Fruit fly (Drosophila melanogaster) whole organism, embryonic: ENCODE results near the gene CG43072.

Experiments used
- Adf1 ChIP-seq: fragments of 200-800 bp; sonication (Bioruptor generic); IDR thresholded peaks from 2 replicates; pipeline ENCODE4 v1.3.6; 2022; ENCODE audit warnings: missing biosample characterization, missing genetic modification characterization
- Aef1 ChIP-seq: fragments of 200-800 bp; sonication (Bioruptor generic); IDR thresholded peaks from 3 replicates; pipeline ENCODE4 v1.3.6; 2022; ENCODE audit warnings: missing biosample characterization, missing genetic modification characterization
- CG10147 ChIP-seq: fragments of 200-800 bp; sonication (Bioruptor generic); optimal IDR thresholded peaks from 2 replicates; lab custom pipeline; 2019; ENCODE audit warnings: missing biosample characterization, mild to moderate bottlenecking, missing genetic modification characterization, moderate library complexity
- CG11696 ChIP-seq: fragments of 200-800 bp; sonication (Bioruptor generic); IDR thresholded peaks from 2 replicates; pipeline ENCODE4 v1.3.6; 2022; ENCODE audit warnings: missing biosample characterization, missing genetic modification characterization
- CG12659 ChIP-seq: fragments of 200-800 bp; sonication (Bioruptor generic); optimal IDR thresholded peaks from 3 replicates; lab custom pipeline; 2017; ENCODE audit warnings: mild to moderate bottlenecking, missing biosample characterization, missing genetic modification reagents, missing genetic modification characterization
- CG1603 ChIP-seq: fragments of 200-800 bp; sonication (Bioruptor generic); optimal IDR thresholded peaks from 2 replicates; lab custom pipeline; 2019; ENCODE audit warnings: missing biosample characterization, mild to moderate bottlenecking, missing genetic modification characterization, moderate library complexity
- CG17612 ChIP-seq: fragments of 200-800 bp; sonication (Bioruptor generic); IDR thresholded peaks from 2 replicates; pipeline ENCODE4 v1.3.6; 2022; ENCODE audit warnings: missing biosample characterization, missing genetic modification characterization
- CG2129 ChIP-seq: fragments of 200-800 bp; sonication (Bioruptor generic); IDR thresholded peaks from 2 replicates; pipeline ENCODE4 v1.3.6; 2022; ENCODE audit warnings: missing biosample characterization, missing genetic modification characterization; ENCODE audit not compliant: partially characterized antibody
- CG2678 ChIP-seq: fragments of 200-800 bp; sonication (Bioruptor generic); optimal IDR thresholded peaks from 3 replicates; lab custom pipeline; 2019; ENCODE audit warnings: missing biosample characterization, mild to moderate bottlenecking, missing genetic modification characterization, moderate library complexity
- CG3281 ChIP-seq: fragments of 200-800 bp; sonication (Bioruptor generic); optimal IDR thresholded peaks from 3 replicates; lab custom pipeline; 2017; ENCODE audit warnings: missing biosample characterization, mild to moderate bottlenecking, missing genetic modification characterization
- CG6654 ChIP-seq: fragments of 200-800 bp; sonication (Bioruptor generic); optimal IDR thresholded peaks from 2 replicates; lab custom pipeline; 2017; ENCODE audit warnings: missing biosample characterization, mild to moderate bottlenecking, missing genetic modification characterization
- CG7372 ChIP-seq: fragments of 200-800 bp; sonication (Bioruptor generic); IDR thresholded peaks from 2 replicates; pipeline ENCODE4 v1.3.6; 2022; ENCODE audit warnings: missing biosample characterization, missing genetic modification characterization
- CG7556 ChIP-seq: fragments of 200-800 bp; sonication (Bioruptor generic); optimal IDR thresholded peaks from 2 replicates; lab custom pipeline; 2017; ENCODE audit warnings: missing biosample characterization, mild to moderate bottlenecking, missing genetic modification characterization
- CG8924 ChIP-seq: fragments of 200-800 bp; optimal IDR thresholded peaks from 3 replicates; lab custom pipeline; 2019; ENCODE audit warnings: missing biosample characterization, mild to moderate bottlenecking, missing genetic modification characterization, moderate library complexity
- CG9215 ChIP-seq: fragments of 200-800 bp; sonication (Bioruptor generic); IDR thresholded peaks from 2 replicates; pipeline ENCODE4 v1.3.6; 2022; ENCODE audit warnings: missing biosample characterization, missing genetic modification characterization
- CHES-1-like ChIP-seq: fragments of 200-800 bp; sonication (Bioruptor generic); optimal IDR thresholded peaks from 2 replicates; lab custom pipeline; 2016; ENCODE audit warnings: missing biosample characterization, missing genetic modification characterization
- Dek ChIP-seq: fragments of 200-800 bp; sonication (Bioruptor generic); optimal IDR thresholded peaks from 3 replicates; lab custom pipeline; 2019; ENCODE audit warnings: missing biosample characterization, mild to moderate bottlenecking, missing genetic modification characterization, moderate library complexity
- Dip3 ChIP-seq: fragments of 200-800 bp; sonication (Bioruptor generic); optimal IDR thresholded peaks from 3 replicates; lab custom pipeline; 2016; ENCODE audit warnings: missing biosample characterization, missing genetic modification characterization
- Elba2 ChIP-seq: fragments of 200-800 bp; sonication (Bioruptor generic); optimal IDR thresholded peaks from 3 replicates; lab custom pipeline; 2016; ENCODE audit warnings: missing biosample characterization, missing genetic modification characterization
- Hr51 ChIP-seq, 2 experiments: fragments of 200-800 bp; sonication (Bioruptor generic); optimal IDR thresholded peaks; 2 replicates in 1 of 2; 3 replicates in 1 of 2; lab custom pipeline; 2016 to 2018; ENCODE audit warnings: missing biosample characterization in 2 of 2, missing genetic modification characterization in 2 of 2, mild to moderate bottlenecking in 1 of 2, moderate library complexity in 1 of 2
- MBD-R2 ChIP-seq: fragments of 200-800 bp; sonication (Bioruptor generic); IDR thresholded peaks from 2 replicates; pipeline ENCODE4 v1.3.6; 2022; ENCODE audit warnings: missing biosample characterization, missing genetic modification characterization
- MTF-1 ChIP-seq: fragments of 200-800 bp; sonication (Bioruptor generic); optimal IDR thresholded peaks from 2 replicates; lab custom pipeline; 2018; ENCODE audit warnings: missing biosample characterization, mild to moderate bottlenecking, missing genetic modification characterization, borderline replicate concordance
- Neu2 ChIP-seq: fragments of 200-800 bp; sonication (Bioruptor generic); optimal IDR thresholded peaks from 3 replicates; lab custom pipeline; 2016; ENCODE audit warnings: missing biosample characterization, missing genetic modification characterization, borderline replicate concordance
- PHDP ChIP-seq: fragments of 200-800 bp; sonication (Bioruptor generic); optimal IDR thresholded peaks from 3 replicates; lab custom pipeline; 2018; ENCODE audit warnings: missing biosample characterization, mild to moderate bottlenecking, missing genetic modification characterization, moderate library complexity
- Pdp1 ChIP-seq, 2 experiments: fragments of 200-800 bp; sonication (Bioruptor generic); optimal IDR thresholded peaks; 3 replicates each; lab custom pipeline; 2016; ENCODE audit warnings: missing biosample characterization in 2 of 2, missing genetic modification characterization in 2 of 2, mild to moderate bottlenecking in 1 of 2, moderate library complexity in 1 of 2
- Ptx1 ChIP-seq: fragments of 200-800 bp; sonication (Bioruptor generic); IDR thresholded peaks from 2 replicates; pipeline ENCODE4 v1.3.6; 2022; ENCODE audit warnings: missing biosample characterization, missing genetic modification characterization
- az2 ChIP-seq: fragments of 200-800 bp; sonication (Bioruptor generic); optimal IDR thresholded peaks from 3 replicates; lab custom pipeline; 2016; ENCODE audit warnings: missing biosample characterization, missing genetic modification characterization
- dysf ChIP-seq: fragments of 200-800 bp; sonication (Bioruptor generic); IDR thresholded peaks from 3 replicates; pipeline ENCODE4 v1.3.6; 2022; ENCODE audit warnings: missing biosample characterization, missing genetic modification characterization
- en ChIP-seq: fragments of 200-800 bp; sonication (Bioruptor generic); optimal IDR thresholded peaks from 2 replicates; lab custom pipeline; 2016; ENCODE audit warnings: missing biosample characterization, missing genetic modification characterization
- esg ChIP-seq: fragments of 200-800 bp; sonication (Bioruptor generic); conservative IDR thresholded peaks from 2 replicates; pipeline ENCODE4 v1.3.6; 2022; ENCODE audit warnings: missing biosample characterization, missing genetic modification characterization
- eve ChIP-seq, 2 experiments: fragments of >200 bp; optimal IDR thresholded peaks; 2 replicates each; lab custom pipeline; 2017; ENCODE audit warnings: missing biosample characterization in 2 of 2, missing genetic modification characterization in 2 of 2
- fd3F ChIP-seq: fragments of 200-800 bp; sonication (Bioruptor generic); optimal IDR thresholded peaks from 2 replicates; lab custom pipeline; 2018; ENCODE audit warnings: missing biosample characterization, mild to moderate bottlenecking, missing genetic modification characterization, moderate library complexity
- fd96Cb ChIP-seq: fragments of 200-800 bp; sonication (Bioruptor generic); optimal IDR thresholded peaks from 2 replicates; lab custom pipeline; 2018; ENCODE audit warnings: missing biosample characterization, mild to moderate bottlenecking, missing genetic modification characterization, moderate library complexity
- gcm ChIP-seq: fragments of 200-800 bp; sonication (Bioruptor generic); optimal IDR thresholded peaks from 2 replicates; lab custom pipeline; 2019; ENCODE audit warnings: missing biosample characterization, mild to moderate bottlenecking, missing genetic modification characterization, moderate library complexity
- hkb ChIP-seq, 2 experiments: fragments of 200-800 bp in 1 of 2; fragments of >200 bp in 1 of 2; sonication (Bioruptor generic) in 1 of 2; IDR thresholded peaks in 1 of 2; optimal IDR thresholded peaks in 1 of 2; 2 replicates each; pipeline versions ENCODE4 v1.3.6 to Lab custom; 2017 to 2022; ENCODE audit warnings: missing biosample characterization in 1 of 2, missing genetic modification characterization in 1 of 2
- ind ChIP-seq: fragments of 200-800 bp; sonication (Bioruptor generic); optimal IDR thresholded peaks from 3 replicates; lab custom pipeline; 2016; ENCODE audit warnings: missing biosample characterization, missing genetic modification characterization
- kah ChIP-seq: fragments of 200-800 bp; sonication (Bioruptor generic); optimal IDR thresholded peaks from 2 replicates; lab custom pipeline; 2018; ENCODE audit warnings: missing biosample characterization, mild to moderate bottlenecking, missing genetic modification characterization
- org-1 ChIP-seq: fragments of 200-800 bp; sonication (Bioruptor generic); optimal IDR thresholded peaks from 2 replicates; lab custom pipeline; 2017; ENCODE audit warnings: missing biosample characterization, missing genetic modification characterization
- peb ChIP-seq: fragments of 200-800 bp; sonication (Bioruptor generic); IDR thresholded peaks from 2 replicates; pipeline ENCODE4 v1.3.6; 2022; ENCODE audit warnings: missing biosample characterization, missing genetic modification characterization
- sens ChIP-seq: fragments of 200-800 bp; sonication (Bioruptor generic); peaks from one replicate; lab custom pipeline; 2016; ENCODE audit warnings: missing biosample characterization, missing genetic modification characterization
- seq ChIP-seq: fragments of 200-800 bp; sonication (Bioruptor generic); IDR thresholded peaks from 2 replicates; pipeline ENCODE4 v1.3.6; 2022; ENCODE audit warnings: missing biosample characterization, missing genetic modification characterization
- slbo ChIP-seq: fragments of 200-800 bp; sonication (Bioruptor generic); IDR thresholded peaks from 2 replicates; pipeline ENCODE4 v1.3.6; 2022; ENCODE audit warnings: missing biosample characterization, missing genetic modification characterization
- so ChIP-seq: fragments of 200-800 bp; sonication (Bioruptor generic); IDR thresholded peaks from 3 replicates; pipeline ENCODE4 v1.3.6; 2022; ENCODE audit warnings: missing biosample characterization, missing genetic modification characterization
- stc ChIP-seq: fragments of 200-800 bp; sonication (Bioruptor generic); IDR thresholded peaks from 2 replicates; pipeline ENCODE4 v1.3.6; 2022; ENCODE audit warnings: missing biosample characterization, missing genetic modification characterization
- tap ChIP-seq: fragments of 200-800 bp; optimal IDR thresholded peaks from 3 replicates; lab custom pipeline; 2019; ENCODE audit warnings: missing biosample characterization, mild to moderate bottlenecking, missing genetic modification characterization, moderate library complexity
- tup ChIP-seq: fragments of 200-800 bp; sonication (Bioruptor generic); optimal IDR thresholded peaks from 2 replicates; lab custom pipeline; 2016; ENCODE audit warnings: missing biosample characterization, mild to moderate bottlenecking, missing genetic modification characterization, moderate library complexity
- vvl ChIP-seq: fragments of 200-800 bp; sonication (Bioruptor generic); IDR thresholded peaks from 2 replicates; pipeline ENCODE4 v1.3.6; 2022; ENCODE audit warnings: missing biosample characterization, missing genetic modification characterization

Gene CG43072

DNA sequence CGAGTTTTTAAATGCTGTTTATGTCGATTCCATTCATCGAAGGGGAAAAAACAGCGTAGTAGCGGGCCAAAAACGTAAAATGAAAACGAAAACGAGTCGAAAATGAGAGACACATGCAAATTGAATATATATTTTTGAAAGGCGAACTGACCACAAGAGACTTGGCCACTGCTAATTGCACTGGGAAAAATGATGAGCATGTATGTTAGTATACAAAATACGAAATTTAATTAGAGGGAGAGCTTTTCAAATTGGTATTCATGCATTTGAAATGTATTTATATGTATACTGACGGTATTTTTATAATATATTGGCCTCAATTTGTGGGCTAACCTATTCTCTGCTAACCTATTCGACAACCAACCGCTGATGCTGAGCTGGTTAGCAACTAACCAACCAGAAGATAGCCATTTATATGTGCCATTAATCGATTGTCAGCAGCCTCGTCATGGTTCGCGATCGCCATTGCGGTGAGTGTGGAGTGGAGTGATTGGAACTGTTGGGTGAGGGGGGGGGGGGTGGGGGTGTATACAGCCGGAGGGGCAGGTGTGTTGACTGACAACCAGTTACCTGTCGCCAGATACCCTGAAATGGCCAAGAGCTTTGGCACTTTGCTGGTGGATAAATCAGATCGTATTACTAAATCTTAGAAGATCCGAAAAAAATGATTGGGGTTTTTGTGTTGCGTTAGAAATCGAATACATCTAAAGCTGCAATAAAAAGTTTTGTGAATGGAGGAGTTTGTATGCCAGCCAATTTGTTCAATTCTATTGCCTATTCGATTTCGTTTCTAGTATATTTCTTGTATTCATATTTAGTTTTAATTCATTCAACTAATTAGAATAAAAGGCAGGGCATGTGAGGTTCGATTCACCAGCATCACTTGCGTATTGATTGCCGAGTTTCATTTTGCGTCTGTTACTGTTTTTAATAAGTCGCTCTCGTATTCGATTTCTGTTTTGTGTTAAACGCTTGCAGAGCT, 23.4 kb upstream of the CG43072 start (continued):
- TF ChIP-seq hkb (optimal IDR thresholded peaks at IDR 0.05; lab: Kevin White, UChicago), result no peak
- peak; percentile 32; the same call in 1 of the 2 replicates for TF ChIP-seq hkb (GFP tag; IDR thresholded peaks at IDR 0.05; lab: Robert Waterston, UW)
- peak; percentile 34 for TF ChIP-seq tap (tag; lab: Kevin White, UChicago)
- no peak for TF ChIP-seq CG17612 (GFP tag; lab: Robert Waterston, UW)
- peak; percentile 25 for TF ChIP-seq CG7556 (GFP tag; lab: Kevin White, UChicago)
- peak in 1 of 2 experiments; percentile 59 for TF ChIP-seq Hr51 (GFP tag; optimal IDR thresholded peaks at IDR 0.05; lab: Kevin White, UChicago)
- TF ChIP-seq Neu2 (GFP tag; lab: Kevin White, UChicago), result no peak
- peak; percentile 68 for TF ChIP-seq dysf (GFP tag; lab: Robert Waterston, UW)
- TF ChIP-seq seq (GFP tag; lab: Robert Waterston, UW), result peak; percentile 47; the same call in 1 of the 2 replicates
- TF ChIP-seq fd3F (GFP tag; lab: Kevin White, UChicago), result peak; percentile 15
- TF ChIP-seq CG10147 (GFP tag; lab: Kevin White, UChicago), result peak; percentile 41
- peak; percentile 9 for TF ChIP-seq az2 (GFP tag; lab: Kevin White, UChicago)
- TF ChIP-seq CG2678 (tag; lab: Kevin White, UChicago), result peak; percentile 40
- peak; percentile 50 for TF ChIP-seq Ptx1 (GFP tag; lab: Robert Waterston, UW)
- TF ChIP-seq MTF-1, result no peak
- peak; percentile 15; the same call in 1 of the 2 replicates for TF ChIP-seq stc (GFP tag; lab: Robert Waterston, UW)
- TF ChIP-seq fd96Cb (tag; lab: Kevin White, UChicago), result peak; percentile 10
- TF ChIP-seq CG12659 (GFP tag; lab: Kevin White, UChicago), result peak; percentile 17
- no peak for TF ChIP-seq tup
- 0 out of 2 replicates have a peak, but pooled peaks have one; percentile 24 for TF ChIP-seq MBD-R2 (GFP tag; lab: Robert Waterston, UW)
- 0 out of 2 replicates have a peak, but pooled peaks have one; percentile 7 for TF ChIP-seq CG7372
- peak; percentile 16; the same call in 1 of the 3 replicates for TF ChIP-seq Aef1
- peak; percentile 39 for TF ChIP-seq CG1603 (tag; lab: Kevin White, UChicago)
- peak; percentile 15 for TF ChIP-seq org-1 (GFP tag; lab: Kevin White, UChicago)
- TF ChIP-seq peb, result no peak
- TF ChIP-seq Adf1 (GFP tag; lab: Robert Waterston, UW), result no peak
- peak; percentile 15 for TF ChIP-seq Dip3 (GFP tag; lab: Kevin White, UChicago)
- TF ChIP-seq CHES-1-like, result no peak
- peak; percentile 5; the same call in 1 of the 2 replicates for TF ChIP-seq CG9215
- TF ChIP-seq vvl (GFP tag; lab: Robert Waterston, UW), result 0 out of 2 replicates have a peak, but pooled peaks have one; percentile 36
- TF ChIP-seq CG11696, result 0 out of 2 replicates have a peak, but pooled peaks have one; percentile 14
- TF ChIP-seq esg (GFP tag; lab: Robert Waterston, UW), result 0 out of 2 replicates have a peak, but pooled peaks have one; percentile 13
- TF ChIP-seq sens (GFP tag; lab: Kevin White, UChicago), result peak; percentile 30
- no peak for TF ChIP-seq Elba2
- no peak for TF ChIP-seq CG2129 (GFP tag; lab: Robert Waterston, UW)
- no peak for TF ChIP-seq en (GFP tag; lab: Kevin White, UChicago)
- peak; percentile 3 for TF ChIP-seq CG8924 (tag; lab: Kevin White, UChicago)
- TF ChIP-seq CG6654, result no peak
- TF ChIP-seq ind (GFP tag; lab: Kevin White, UChicago), result peak; percentile 16
- peak in 1 of 2 experiments; percentile 46 for TF ChIP-seq eve (GFP tag; optimal IDR thresholded peaks at IDR 0.05; lab: Kevin White, UChicago)
- peak; percentile 12 for TF ChIP-seq CG3281
- TF ChIP-seq gcm, result no peak
- peak; percentile 19 for TF ChIP-seq PHDP
- TF ChIP-seq kah (GFP tag; lab: Kevin White, UChicago), result no peak
- peak; percentile 2 for TF ChIP-seq Dek (tag; lab: Kevin White, UChicago)
- peak; percentile 39; the same call in 2 of the 3 replicates for TF ChIP-seq so (GFP tag; lab: Robert Waterston, UW)
- peak; percentile 50 for TF ChIP-seq slbo (GFP tag; lab: Robert Waterston, UW)
- TF ChIP-seq Pdp1 (GFP tag; optimal IDR thresholded peaks at IDR 0.05; lab: Kevin White, UChicago), result peak in 1 of 2 experiments; percentile 1
